Fruit fly (Drosophila melanogaster) whole organism, larva: ENCODE measurements around the gene CG15480.

Experiments used
- noc ChIP-seq: fragments of 200-800 bp; sonication (Bioruptor generic); optimal IDR thresholded peaks from 3 replicates; lab custom pipeline; 2019; ENCODE audit warnings: missing biosample characterization, mild to moderate bottlenecking, missing genetic modification characterization, moderate library complexity

The CG15480 gene

DNA sequence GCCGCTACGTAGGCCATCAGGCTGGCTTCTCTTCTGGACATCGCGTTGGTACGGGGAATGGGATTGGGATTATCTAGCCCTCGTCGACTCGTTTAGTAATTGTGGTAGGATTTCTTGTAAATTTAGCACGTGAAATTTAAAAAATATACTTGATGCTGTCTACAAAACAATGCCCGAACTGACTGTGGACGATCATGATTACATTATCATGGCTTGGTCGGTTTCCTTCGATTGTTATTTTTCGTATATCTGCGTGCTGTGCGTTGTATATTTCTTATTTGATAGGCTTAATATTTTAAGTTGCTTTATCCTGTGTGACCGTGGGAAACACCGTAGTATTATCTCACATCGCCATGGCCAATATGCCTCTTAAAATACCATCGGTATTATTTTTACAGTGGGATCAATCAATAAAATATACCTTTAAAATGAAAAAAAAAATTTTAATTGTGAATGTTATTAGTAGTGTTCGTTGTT lies 22.1 kb downstream of the CG15480 start, which contains the start of gene CG16972:
Gene CG16972 (minus strand): TSS at position 336 of the 477 bp plus-strand sequence.
- TF ChIP-seq noc (tag; lab: Kevin White, UChicago) = no peak

DNA sequence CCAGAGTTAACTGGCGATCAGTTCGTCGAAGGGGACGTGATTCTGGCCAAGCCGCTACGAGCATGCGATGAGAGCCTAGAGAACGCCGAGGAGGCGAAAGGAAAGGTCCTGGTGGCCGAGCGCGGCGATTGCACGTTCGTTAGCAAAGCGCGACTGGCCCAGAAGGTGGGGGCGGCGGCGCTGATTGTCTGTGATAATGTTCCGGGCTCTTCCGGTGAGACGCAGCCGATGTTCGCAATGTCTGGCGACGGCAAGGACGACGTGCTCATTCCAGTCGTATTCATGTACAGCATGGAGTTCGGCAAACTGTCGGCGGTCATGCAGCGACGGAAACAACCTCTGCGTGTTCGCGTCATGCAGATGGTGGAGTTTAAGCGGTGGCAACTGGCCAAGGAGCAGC lies 29.3 kb downstream of the CG15480 start:
- no peak for TF ChIP-seq noc (tag; lab: Kevin White, UChicago)

DNA sequence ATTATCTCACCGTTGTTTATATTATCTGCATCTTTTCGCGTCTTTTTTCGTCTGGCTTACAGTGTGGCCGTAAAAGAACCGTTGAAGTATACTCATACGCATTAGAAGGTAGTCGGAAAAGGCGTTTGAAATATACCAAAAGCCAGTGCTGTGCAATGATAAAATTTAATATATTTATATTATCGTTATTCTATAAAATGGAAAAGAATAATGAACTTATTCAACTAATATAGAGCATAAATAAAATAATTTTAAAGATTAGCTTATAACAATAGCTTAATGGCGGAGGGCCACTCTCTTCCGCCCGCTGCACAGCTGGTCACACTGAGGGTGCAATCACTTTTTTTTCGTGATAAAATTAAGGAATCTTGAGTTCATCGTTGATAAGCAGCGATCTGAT lies 33.2 kb downstream of the CG15480 start, which contains the start of the genes CG16974 and Edem2:
Gene CG16974 (minus strand): TSS at position 86 of the 400 bp plus-strand sequence.
Gene Edem2 (plus strand): TSS at position 308 of the 400 bp plus-strand sequence.
- TF ChIP-seq noc (tag; lab: Kevin White, UChicago) = no peak

DNA sequence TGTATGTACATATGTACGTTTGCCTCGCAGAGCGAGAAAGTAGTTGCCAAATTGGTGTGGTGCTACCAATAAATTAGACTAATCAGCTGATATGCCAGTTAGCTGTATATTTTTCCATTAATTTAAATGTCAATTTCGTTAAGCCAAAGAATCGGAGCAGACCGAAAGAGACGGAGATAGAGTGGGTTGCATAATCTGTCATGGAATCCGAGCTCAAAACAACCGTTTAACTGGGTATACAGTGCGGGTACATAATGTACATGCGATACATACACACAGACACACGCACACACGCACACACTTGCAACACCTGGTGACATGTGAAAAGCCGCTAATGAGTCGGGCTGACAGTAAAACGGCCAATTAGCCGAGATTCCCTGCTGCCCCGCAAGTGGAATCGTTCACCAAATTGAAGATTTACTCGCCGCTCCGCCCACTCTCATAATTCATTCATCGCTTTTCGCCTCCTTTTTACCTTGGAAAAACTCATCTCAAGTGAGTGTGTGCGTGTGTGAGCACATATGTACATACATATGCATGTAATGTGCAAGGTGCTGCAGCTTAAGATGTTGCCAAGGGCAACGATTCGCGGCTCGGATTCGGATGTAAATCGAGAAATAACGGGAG lies 33.9 kb downstream of the CG15480 start:
- TF ChIP-seq noc (tag; lab: Kevin White, UChicago) = no peak

DNA sequence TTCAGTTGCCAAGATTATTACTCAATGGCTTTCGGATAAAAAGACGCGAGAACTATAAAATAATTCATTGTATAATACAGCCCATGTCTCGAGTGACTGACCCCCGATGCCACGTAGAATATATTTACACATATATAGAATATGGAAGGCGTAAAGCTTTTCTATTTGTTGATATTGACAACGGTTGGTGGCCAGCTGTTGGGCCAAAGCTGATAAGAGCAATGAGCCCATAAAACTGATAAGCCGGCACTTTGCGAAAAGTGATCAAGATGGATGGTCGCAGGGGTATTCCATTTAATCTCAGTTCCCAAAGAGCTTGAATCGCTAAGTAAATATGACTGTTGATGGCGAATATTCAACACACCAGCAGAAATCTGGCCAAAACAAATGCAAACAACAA lies 34.5 kb downstream of the CG15480 start:
- TF ChIP-seq noc (tag; lab: Kevin White, UChicago) = peak; percentile 93

DNA sequence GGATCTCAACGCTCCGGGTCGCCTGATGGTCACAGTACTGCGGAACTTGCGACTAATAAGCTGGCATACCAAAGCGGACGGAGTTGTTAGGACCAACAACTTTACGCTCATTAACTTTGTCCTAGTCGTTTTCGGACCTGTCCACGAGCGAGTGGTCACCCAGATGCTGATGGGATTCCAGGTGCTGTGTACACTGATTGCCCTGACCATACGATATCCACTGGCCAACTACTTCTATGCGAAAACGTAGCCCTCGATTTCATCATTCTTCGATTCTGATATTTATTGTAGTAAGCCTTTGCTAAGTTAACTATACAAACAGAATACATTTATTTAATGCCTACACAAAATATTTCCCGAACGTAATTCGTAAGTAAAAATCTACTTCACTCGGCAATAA lies 41.9 kb downstream of the CG15480 start, which contains the start of gene Rsph1:
Gene Rsph1 (plus strand): TSS at position 301 of the 400 bp plus-strand sequence.
- TF ChIP-seq noc (tag; lab: Kevin White, UChicago) = no peak

DNA sequence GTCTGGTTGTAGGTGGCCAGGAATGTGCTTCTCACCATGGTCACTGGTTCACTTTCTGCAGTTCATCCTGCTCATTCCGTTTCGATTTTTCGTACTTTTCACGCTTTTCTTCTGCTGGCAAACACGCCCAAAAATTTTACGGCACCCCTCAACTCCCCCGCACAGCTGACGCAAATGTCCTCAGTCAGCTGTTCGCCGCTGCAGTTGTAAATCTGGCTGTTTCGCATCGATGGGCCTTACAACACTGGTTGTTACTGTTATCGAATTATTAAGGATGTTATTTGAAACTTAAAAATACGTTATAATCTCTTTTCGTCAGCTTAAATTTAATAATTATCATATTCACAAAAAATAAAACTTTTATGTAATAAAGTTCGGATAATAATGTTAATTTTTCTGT lies 42.7 kb downstream of the CG15480 start, which contains the start of gene Mgat3:
Gene Mgat3 (minus strand): TSS at position 182 of the 400 bp plus-strand sequence.
- no peak for TF ChIP-seq noc (tag; lab: Kevin White, UChicago)

DNA sequence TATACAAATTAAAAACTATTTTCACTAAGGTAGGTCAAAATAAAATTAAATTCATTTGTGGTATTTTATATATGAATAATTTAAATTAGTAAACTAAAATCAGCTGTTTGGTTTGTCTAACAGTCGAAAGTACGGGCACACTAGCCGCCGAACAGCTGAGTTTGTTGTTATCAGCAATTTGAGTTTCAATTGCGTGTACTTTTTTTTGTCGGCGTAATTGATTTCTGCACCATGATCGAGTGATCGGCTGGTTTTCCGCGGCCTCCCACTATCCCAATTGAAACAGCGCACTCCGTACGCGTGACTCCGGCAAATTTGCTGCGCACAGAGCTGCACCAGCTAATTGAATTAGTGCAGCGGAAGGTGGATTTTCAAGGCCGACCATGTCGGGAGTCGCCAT lies 46.0 kb downstream of the CG15480 start, which contains the start of gene Alg7:
Gene Alg7 (plus strand): TSS at position 153 of the 400 bp plus-strand sequence.
- no peak for TF ChIP-seq noc (tag; lab: Kevin White, UChicago)

DNA sequence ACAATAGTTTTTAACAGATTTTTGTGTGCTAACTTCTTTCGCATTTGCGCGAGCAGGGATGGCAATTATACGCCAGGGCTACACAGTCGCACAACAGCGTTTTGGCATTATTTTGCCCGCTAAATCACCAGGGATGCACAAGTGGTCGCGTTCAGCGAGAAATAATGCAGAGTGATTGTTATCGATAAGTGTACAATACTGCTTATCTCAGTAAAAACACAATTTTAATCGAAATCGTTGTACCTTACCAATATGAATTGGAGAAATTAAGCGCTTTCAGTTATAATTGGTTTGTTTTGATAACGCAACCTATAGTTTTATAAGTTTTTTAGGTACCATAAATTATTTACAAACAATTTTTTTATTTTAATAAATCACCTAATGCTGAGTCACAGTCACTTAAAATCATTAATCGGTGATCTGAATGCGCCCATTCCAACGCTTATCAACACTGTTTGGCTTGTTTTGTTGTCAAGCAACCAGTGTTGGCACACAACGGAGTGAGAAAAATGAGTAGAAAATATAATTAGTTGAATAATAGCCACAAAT lies 48.3 kb downstream of the CG15480 start, which contains the start of the genes Sfmbt and CG5439:
Gene Sfmbt (minus strand): TSS at position 85 of the 549 bp plus-strand sequence.
Gene CG5439 (plus strand): TSS at position 450 of the 549 bp plus-strand sequence.
- no peak for TF ChIP-seq noc (tag; lab: Kevin White, UChicago)

DNA sequence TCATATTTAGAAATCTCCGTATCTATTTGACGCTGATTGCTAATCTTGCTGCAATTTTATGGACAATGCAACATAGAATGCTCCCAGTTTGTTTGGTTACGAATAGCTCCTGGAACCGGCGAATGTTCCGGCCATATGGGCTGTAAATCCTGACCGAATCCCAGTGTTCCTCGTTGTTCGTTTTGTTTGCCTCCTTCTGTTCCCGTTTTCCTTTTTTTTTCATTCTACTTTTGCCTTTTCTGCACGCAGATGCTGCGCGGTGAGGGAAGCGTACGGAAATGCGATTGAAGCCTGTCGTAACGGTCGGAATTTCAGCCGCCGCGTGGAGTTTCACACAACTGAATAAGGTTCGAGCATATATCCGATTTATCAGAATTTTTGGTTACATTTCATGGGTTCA lies 49.0 kb downstream of the CG15480 start, which contains the start of gene CG43925:
Gene CG43925 (plus strand): TSS at position 301 of the 400 bp plus-strand sequence.
- TF ChIP-seq noc (tag; lab: Kevin White, UChicago) = no peak
